Worm (Caenorhabditis elegans): ENCODE results near the gene fbl-1.

DNA sequence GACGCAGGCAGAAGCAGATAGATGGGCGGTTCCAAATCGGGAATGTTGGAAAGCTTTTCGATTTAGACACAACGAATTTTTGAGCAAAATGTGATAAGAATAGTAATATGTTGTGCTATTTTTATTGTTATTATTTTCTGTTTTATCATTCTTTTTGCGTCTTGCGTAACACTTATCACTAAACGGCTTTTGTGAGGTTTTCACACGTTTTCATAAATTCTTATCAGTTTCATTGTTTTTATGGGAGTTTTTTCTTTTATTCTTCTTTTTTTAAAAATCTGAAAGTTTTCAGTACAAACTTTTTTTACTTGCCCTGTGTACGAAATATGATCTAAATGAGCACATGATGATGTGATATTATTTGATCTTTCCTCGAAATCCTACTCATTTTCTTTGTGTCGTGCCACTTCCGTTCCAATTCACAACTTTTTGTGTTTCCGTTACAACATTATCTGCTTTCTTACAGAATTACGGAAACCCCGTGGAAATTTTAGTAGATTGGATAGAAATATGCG lies at the start of gene fbl-1:
- no peak for TF ChIP-seq sox-4 (tag; optimal IDR thresholded peaks at IDR 0.05)
- no peak for TF ChIP-seq ama-1 (optimal IDR thresholded peaks at IDR 0.05)
- TF ChIP-seq pqm-1 (tag; optimal IDR thresholded peaks at IDR 0.05): no peak
- no peak for TF ChIP-seq ceh-30 (tag; optimal IDR thresholded peaks at IDR 0.05)
- TF ChIP-seq F13H6.1 (tag; optimal IDR thresholded peaks at IDR 0.05): no peak
- TF ChIP-seq fkh-10 (GFP tag; optimal IDR thresholded peaks at IDR 0.05): no peak
- no peak for TF ChIP-seq ets-4 (tag; optimal IDR thresholded peaks at IDR 0.05)
- TF ChIP-seq ceh-48 (tag; optimal IDR thresholded peaks at IDR 0.05): no peak
- no peak for TF ChIP-seq rnt-1 (tag; optimal IDR thresholded peaks at IDR 0.05)

Measured in whole organism, late embryonic.